Worm (Caenorhabditis elegans) whole organism, L4 larva: ENCODE measurements around the gene dmd-10.
A peak's percentile ranks its signal among the peaks of the same experiment; 100 is the strongest.

Source experiments
- F44E2.7 ChIP-seq: fragments of 200-800 bp; sonication (Bioruptor generic); IDR thresholded peaks from 2 replicates; pipeline ENCODE4 v2.1.2; 2022; ENCODE audit warnings: missing genetic modification characterization, missing compliant biosample characterization
- T20F7.1 ChIP-seq: fragments of 200-800 bp; sonication (Bioruptor generic); optimal IDR thresholded peaks from 2 replicates; lab custom pipeline; 2018; ENCODE audit warnings: mild to moderate bottlenecking, missing genetic modification characterization, missing compliant biosample characterization
- ZK546.5 ChIP-seq, 2 experiments: sonication (generic microtip); optimal IDR thresholded peaks; 2 replicates each; lab custom pipeline; 2017; ENCODE audit warnings: missing biosample characterization in 2 of 2, missing genetic modification characterization in 2 of 2
- dmd-9 ChIP-seq: fragments of 200-800 bp; sonication (Bioruptor generic); IDR thresholded peaks from 2 replicates; pipeline ENCODE4 v1.3.6; 2022; ENCODE audit warnings: missing genetic modification reagents, missing genetic modification characterization, missing compliant biosample characterization
- dpl-1 ChIP-seq: fragments of 150-350 bp; optimal IDR thresholded peaks from 2 replicates; lab custom pipeline; 2014; ENCODE audit warnings: missing biosample characterization, missing genetic modification reagents, missing genetic modification characterization
- gei-8 ChIP-seq: fragments of 200-800 bp; sonication (Bioruptor generic); optimal IDR thresholded peaks from 2 replicates; lab custom pipeline; 2018; ENCODE audit warnings: mild to moderate bottlenecking, missing genetic modification characterization, missing compliant biosample characterization
- hlh-30 ChIP-seq: sonication (generic microtip); optimal IDR thresholded peaks from 2 replicates; lab custom pipeline; 2017; ENCODE audit warnings: antibody characterized with exemption, mild to moderate bottlenecking, missing genetic modification characterization, missing compliant biosample characterization; ENCODE audit not compliant: insufficient read depth
- mdl-1 ChIP-seq, 2 experiments: fragments of 150-350 bp in 1 of 2; sonication (generic microtip) in 1 of 2; optimal IDR thresholded peaks; 2 replicates each; lab custom pipeline; 2014 to 2017; ENCODE audit warnings: missing biosample characterization in 2 of 2, missing genetic modification characterization in 2 of 2
- mxl-2 ChIP-seq: fragments of 200-800 bp; sonication (Bioruptor generic); conservative IDR thresholded peaks from 2 replicates; pipeline ENCODE4 v1.3.6; 2022; ENCODE audit warnings: missing genetic modification reagents, missing genetic modification characterization, missing compliant biosample characterization
- mxl-3 ChIP-seq: fragments of 200-800 bp; sonication (Bioruptor generic); optimal IDR thresholded peaks from 2 replicates; lab custom pipeline; 2018; ENCODE audit warnings: mild to moderate bottlenecking, missing genetic modification characterization, missing compliant biosample characterization
- nhr-28 ChIP-seq: fragments of 150-350 bp; optimal IDR thresholded peaks from 2 replicates; lab custom pipeline; 2014; ENCODE audit warnings: missing biosample characterization, missing genetic modification characterization
- nhr-42 ChIP-seq: fragments of 200-800 bp; sonication (Bioruptor generic); IDR thresholded peaks from 2 replicates; pipeline ENCODE4 v1.3.6; 2022; ENCODE audit warnings: missing genetic modification characterization, missing compliant biosample characterization
- unc-130 ChIP-seq: sonication (generic microtip); optimal IDR thresholded peaks from 2 replicates; lab custom pipeline; 2016; ENCODE audit warnings: missing genetic modification reagents, missing genetic modification characterization, missing compliant biosample characterization

ce11 chrV:13274615-13275014 is 38.2 kb upstream of the dmd-10 start:
- TF ChIP-seq nhr-42 (GFP tag; lab: Robert Waterston, UW): no peak
- TF ChIP-seq F44E2.7 (GFP tag; lab: Robert Waterston, UW): no peak
- no peak for TF ChIP-seq dmd-9 (GFP tag; lab: Robert Waterston, UW)
- TF ChIP-seq nhr-28 (tag; lab: Kevin White, UChicago): peak; percentile 50
- no peak for TF ChIP-seq T20F7.1 (GFP tag; lab: Kevin White, UChicago)
- TF ChIP-seq mxl-3 (GFP tag; lab: Kevin White, UChicago): no peak
- no peak for TF ChIP-seq gei-8 (GFP tag; lab: Kevin White, UChicago)
- no peak for TF ChIP-seq unc-130 (GFP tag; lab: Kevin White, UChicago)
- TF ChIP-seq hlh-30 (tag; lab: Kevin White, UChicago): no peak
- no peak for TF ChIP-seq ZK546.5 (tag; optimal IDR thresholded peaks at IDR 0.05; lab: Kevin White, UChicago)
- no peak for TF ChIP-seq mdl-1 (tag; optimal IDR thresholded peaks at IDR 0.05; lab: Kevin White, UChicago)
- TF ChIP-seq mxl-2 (GFP tag; lab: Robert Waterston, UW): no peak
- TF ChIP-seq dpl-1 (GFP tag; lab: Kevin White, UChicago): no peak
